Fruit fly (Drosophila melanogaster): Measurements from ENCODE around the gene CG9109.

Gene CG9109

DNA sequence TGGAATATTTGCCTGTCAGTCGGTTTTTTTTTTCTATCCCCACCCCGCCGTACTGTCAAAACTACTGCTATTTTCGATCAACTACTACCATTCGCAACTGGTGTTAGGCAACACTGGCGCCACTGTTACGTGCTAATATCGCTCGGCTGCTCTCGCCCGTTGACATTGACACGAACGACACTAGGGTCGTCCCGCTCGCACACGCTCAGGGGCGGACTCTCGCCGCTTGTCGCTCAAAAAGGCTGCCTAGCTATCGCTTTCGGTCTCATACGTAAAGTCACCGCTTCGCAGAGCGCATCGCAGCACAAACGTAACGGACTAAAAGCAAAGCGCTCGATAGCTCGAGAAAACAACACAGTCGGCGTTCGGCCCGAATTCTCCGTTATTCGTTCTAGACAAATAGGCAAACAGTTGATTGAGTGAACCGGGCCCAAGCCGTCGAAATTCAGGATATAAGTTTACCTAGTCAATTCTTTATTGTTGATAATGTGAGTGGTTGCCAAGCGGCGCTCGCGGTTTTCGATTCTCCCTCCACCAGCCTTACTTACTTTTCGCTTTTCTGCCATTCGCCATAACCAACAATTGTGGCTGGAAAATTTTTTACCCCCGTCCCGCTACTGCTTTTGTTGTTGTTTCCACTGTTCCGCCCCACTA is 51.8 kb downstream of the CG9109 start (continued):
- TF ChIP-seq CG10274 (GFP tag; optimal IDR thresholded peaks at IDR 0.05) (no peak), CG17612 (GFP tag; IDR thresholded peaks at IDR 0.05) (no peak), CG14441 (GFP tag; IDR thresholded peaks at IDR 0.05) (no peak), dpn (GFP tag; optimal IDR thresholded peaks at IDR 0.05) (peak; percentile 31 to 59), nau (GFP tag; optimal IDR thresholded peaks at IDR 0.05) (peak; percentile 32), CG11696 (GFP tag; IDR thresholded peaks at IDR 0.05) (no peak), CG11247 (GFP tag; IDR thresholded peaks at IDR 0.05) (no peak), wdn (GFP tag; IDR thresholded peaks at IDR 0.05) (no peak), E2f2 (GFP tag; IDR thresholded peaks at IDR 0.05) (no peak), CG10209 (GFP tag; optimal IDR thresholded peaks at IDR 0.05) (peak; percentile 18), CG13287 (GFP tag; IDR thresholded peaks at IDR 0.05; ENCODE audit: partially characterized antibody) (no peak), NFAT (GFP tag; IDR thresholded peaks at IDR 0.05) (no peak), ftz-f1 (GFP tag; optimal IDR thresholded peaks at IDR 0.05) (peak; percentile 99), Atf6 (GFP tag; IDR thresholded peaks at IDR 0.05) (no peak), CG1832 (GFP tag; optimal IDR thresholded peaks at IDR 0.05) (peak; percentile 96), D19A (tag; optimal IDR thresholded peaks at IDR 0.05) (no peak), ewg (GFP tag; optimal IDR thresholded peaks at IDR 0.05) (peak; percentile 40), CG31388 (GFP tag; optimal IDR thresholded peaks at IDR 0.05) (no peak), Awh (GFP tag; IDR thresholded peaks at IDR 0.05) (no peak), maf-S (GFP tag; optimal IDR thresholded peaks at IDR 0.05) (no peak), corto (GFP tag; optimal IDR thresholded peaks at IDR 0.05) (no peak), CG10267 (tag; optimal IDR thresholded peaks at IDR 0.05) (peak; percentile 88), CG17802 (tag; optimal IDR thresholded peaks at IDR 0.05) (no peak), pzg (GFP tag; optimal IDR thresholded peaks at IDR 0.05) (peak; percentile 47), trem (tag; optimal IDR thresholded peaks at IDR 0.05) (peak; percentile 27), Oli (tag; optimal IDR thresholded peaks at IDR 0.05) (peak; percentile 4), CG2129 (GFP tag; IDR thresholded peaks at IDR 0.05; ENCODE audit: partially characterized antibody) (no peak), CG31441 (GFP tag; IDR thresholded peaks at IDR 0.05) (no peak), Scr (GFP tag; IDR thresholded peaks at IDR 0.05; ENCODE audit: partially characterized antibody) (no peak), sens (GFP tag) (peak; percentile 60), Ptx1 (GFP tag; IDR thresholded peaks at IDR 0.05) (no peak), klu (GFP tag; IDR thresholded peaks at IDR 0.05) (no peak), CG8924 (tag; optimal IDR thresholded peaks at IDR 0.05) (no peak), sd (tag; optimal IDR thresholded peaks at IDR 0.05) (peak; percentile 8), Dip2 (GFP tag; IDR thresholded peaks at IDR 0.05) (no peak), CG1603 (tag; optimal IDR thresholded peaks at IDR 0.05) (peak; percentile 56), HLH3B (GFP tag; IDR thresholded peaks at IDR 0.05) (no peak), CG13624 (GFP tag; optimal IDR thresholded peaks at IDR 0.05) (peak; percentile 53), CG12236 (GFP tag; optimal IDR thresholded peaks at IDR 0.05) (no peak), CG34224 (GFP tag; IDR thresholded peaks at IDR 0.05; ENCODE audit: partially characterized antibody) (no peak), ap (GFP tag; IDR thresholded peaks at IDR 0.05) (no peak), CG15696 (tag; optimal IDR thresholded peaks at IDR 0.05) (no peak), chinmo (GFP tag; IDR thresholded peaks at IDR 0.05; ENCODE audit: partially characterized antibody) (no peak), Poxn (GFP tag; IDR thresholded peaks at IDR 0.05) (no peak), Blimp-1 (GFP tag; optimal IDR thresholded peaks at IDR 0.05) (no peak), Bteb2 (GFP tag; optimal IDR thresholded peaks at IDR 0.05) (no peak), slp2 (GFP tag; optimal IDR thresholded peaks at IDR 0.05) (no peak), Xbp1 (GFP tag; optimal IDR thresholded peaks at IDR 0.05) (peak; percentile 26), ab (GFP tag; optimal IDR thresholded peaks at IDR 0.05) (no peak), NK7.1 (GFP tag; optimal IDR thresholded peaks at IDR 0.05) (peak; percentile 33), YL-1 (GFP tag; optimal IDR thresholded peaks at IDR 0.05) (peak; percentile 88)
